Worm (Caenorhabditis elegans): ENCODE measurements around the gene bgnt-1.4.
A peak's percentile ranks its signal among the peaks of the same experiment; 100 is the strongest.
"Not testable (repeated sequence)": the region's sequence is repeated elsewhere in the genome, so short reads cannot be mapped to it uniquely, and the experiment has no call there.

bgnt-1.4 gene

DNA sequence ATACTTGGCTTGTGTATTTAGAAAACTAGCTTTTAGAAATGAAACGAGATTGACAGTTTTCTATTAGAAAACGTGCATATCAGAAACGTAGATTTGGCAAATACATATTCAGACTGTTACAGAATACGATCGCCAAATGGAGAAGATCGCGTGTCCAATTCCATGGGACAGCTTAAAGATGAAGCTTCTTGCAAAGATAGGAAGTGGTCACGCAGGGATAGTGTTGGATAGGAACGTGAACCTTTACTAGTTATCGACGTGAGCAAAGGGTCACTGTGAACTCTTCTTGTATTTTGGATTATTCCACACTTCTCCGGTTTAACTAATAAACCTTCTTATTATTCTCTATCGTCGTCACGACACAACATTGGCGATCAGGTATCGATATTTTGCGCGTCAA lies at the start of gene bgnt-1.4:
bgnt-1.4 (plus strand) TSS at position 301 of the 400 bp plus-strand sequence.
- TF ChIP-seq hlh-15 (tag; optimal IDR thresholded peaks at IDR 0.05); ref-2 (tag; optimal IDR thresholded peaks at IDR 0.05); C38D4.7 (GFP tag; optimal IDR thresholded peaks at IDR 0.05): not testable (repeated sequence)

DNA sequence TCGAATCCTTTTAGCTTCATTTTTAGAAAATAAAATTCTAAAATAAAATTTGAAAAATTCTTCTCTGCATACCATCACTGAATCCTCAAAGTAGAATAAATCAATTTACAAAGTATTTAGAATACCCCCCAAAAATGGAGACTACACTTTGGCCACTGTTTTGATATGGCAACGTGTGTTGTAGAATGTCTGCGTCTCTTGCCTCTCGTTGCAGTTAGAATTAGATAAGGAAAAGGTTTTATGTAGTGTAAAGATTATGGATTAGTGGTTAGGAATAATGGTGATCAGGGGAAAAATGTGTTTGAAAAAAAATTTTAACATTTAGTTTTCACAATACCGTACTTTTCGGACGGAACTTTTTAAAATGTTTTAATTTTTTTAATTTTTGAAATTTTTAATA lies 40.8 kb upstream of the bgnt-1.4 start, which contains the start of gene prx-6:
prx-6 (minus strand) TSS at position 129 of the 400 bp plus-strand sequence.
- TF ChIP-seq pros-1 (tag; optimal IDR thresholded peaks at IDR 0.05) (no peak), elt-2 (tag; optimal IDR thresholded peaks at IDR 0.05) (peak; percentile 66)

DNA sequence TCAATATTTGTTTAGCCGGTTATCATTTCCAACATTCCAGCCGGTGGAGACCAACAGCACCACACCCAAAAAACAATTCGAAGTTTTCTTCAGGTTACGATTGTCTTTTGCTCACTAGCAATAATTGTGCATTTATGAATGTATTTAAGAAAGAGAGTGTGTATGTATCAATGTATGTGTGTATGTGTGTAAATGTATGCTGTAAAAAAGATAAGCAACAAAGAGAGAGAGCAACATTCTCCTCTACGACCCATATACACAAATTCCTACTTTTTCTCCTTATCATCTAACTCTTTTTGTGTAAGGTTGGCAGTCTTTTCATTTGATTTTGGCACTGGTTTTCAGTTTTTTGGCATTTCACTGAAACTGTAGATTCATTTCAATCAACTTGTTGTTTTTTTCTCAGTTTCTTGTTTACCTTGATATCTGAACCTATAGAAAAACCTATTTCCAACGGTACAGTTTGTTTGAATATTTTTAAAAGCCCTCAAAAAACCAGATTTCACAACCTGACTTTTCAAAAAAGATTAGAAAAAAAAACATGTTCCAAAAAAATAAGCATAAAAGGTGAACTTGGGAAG lies 39.8 kb upstream of the bgnt-1.4 start:
- TF ChIP-seq sox-2 (GFP tag; IDR thresholded peaks at IDR 0.05): no peak
- TF ChIP-seq elt-2 (tag; optimal IDR thresholded peaks at IDR 0.05): peak; percentile 58
- no peak for TF ChIP-seq C08G9.2 (tag; optimal IDR thresholded peaks at IDR 0.05)

DNA sequence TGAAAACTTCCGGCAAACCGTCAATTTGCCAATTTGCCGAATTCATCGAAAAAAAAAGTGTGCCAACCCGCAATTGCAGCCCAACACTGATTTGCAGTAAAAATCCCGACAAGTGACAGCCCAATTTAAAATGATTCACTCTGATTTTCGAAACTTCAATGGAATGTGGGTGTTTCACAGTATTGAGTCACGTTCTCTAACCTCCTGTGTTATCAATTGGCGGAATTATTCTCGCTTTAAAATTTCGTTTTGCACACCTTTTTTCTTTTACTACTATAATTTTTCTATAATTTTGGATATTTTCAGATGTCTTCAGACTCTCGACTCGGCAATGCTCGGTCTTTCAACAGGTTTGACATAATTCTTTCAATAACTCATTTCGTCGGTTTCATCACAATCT lies 38.5 kb upstream of the bgnt-1.4 start, which contains the start of gene F39G3.5:
F39G3.5 (plus strand) TSS at position 301 of the 400 bp plus-strand sequence.
- no peak for TF ChIP-seq pat-9 (tag; optimal IDR thresholded peaks at IDR 0.05)

DNA sequence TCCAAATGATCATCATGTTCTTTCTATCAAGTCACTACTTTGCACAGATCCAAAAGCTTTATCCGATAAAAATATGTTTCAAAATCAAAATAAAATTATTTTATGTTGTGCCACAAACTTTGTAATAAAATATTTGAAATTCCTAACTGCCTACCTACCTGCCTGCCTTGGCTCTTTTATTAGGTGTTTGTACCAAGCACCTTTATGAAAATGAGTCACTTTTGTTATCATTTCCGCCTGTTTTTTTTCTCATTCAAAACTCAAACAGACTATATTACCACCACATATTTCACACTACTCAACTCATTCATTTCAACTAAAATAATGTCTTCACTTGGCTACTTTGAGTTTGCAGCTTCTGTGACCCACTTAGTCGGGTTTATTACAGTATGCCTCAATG lies 36.3 kb upstream of the bgnt-1.4 start, which contains the start of gene F39G3.4:
F39G3.4 (plus strand) TSS at position 301 of the 400 bp plus-strand sequence.
- TF ChIP-seq pros-1 (tag; optimal IDR thresholded peaks at IDR 0.05): no peak
- no peak for TF ChIP-seq ahr-1 (tag; optimal IDR thresholded peaks at IDR 0.05)
- no peak for TF ChIP-seq gmeb-2 (tag; optimal IDR thresholded peaks at IDR 0.05)
- no peak for TF ChIP-seq ceh-30 (tag; optimal IDR thresholded peaks at IDR 0.05)
- no peak for TF ChIP-seq rnt-1 (tag; optimal IDR thresholded peaks at IDR 0.05)

DNA sequence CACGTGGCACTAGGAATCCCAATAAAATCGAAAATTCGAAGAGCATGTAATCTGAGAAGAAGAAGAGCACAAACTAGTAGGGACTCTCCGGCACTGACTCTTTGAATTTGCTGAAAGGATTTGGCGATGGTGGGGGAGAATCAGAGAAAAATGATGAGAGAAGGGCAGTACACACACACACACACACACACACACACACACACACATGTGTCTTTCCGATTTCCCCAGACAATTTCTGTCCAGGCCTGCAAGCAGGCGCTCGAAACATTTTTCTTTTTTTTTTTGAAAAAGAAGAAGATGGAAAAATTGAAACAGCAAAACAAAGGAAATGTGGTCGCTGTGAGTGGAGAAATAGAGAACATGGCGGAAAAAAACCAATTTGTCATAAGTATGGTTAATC lies 30.7 kb upstream of the bgnt-1.4 start, which contains the start of gene tig-2:
tig-2 (minus strand) TSS at position 87 of the 400 bp plus-strand sequence.
- TF ChIP-seq ceh-48 (tag; optimal IDR thresholded peaks at IDR 0.05) (no peak), hlh-30 (tag; optimal IDR thresholded peaks at IDR 0.05; ENCODE audit: insufficient read depth) (no peak), ceh-9 (tag; optimal IDR thresholded peaks at IDR 0.05) (no peak), tbx-2 (tag; optimal IDR thresholded peaks at IDR 0.05) (peak; percentile 8), ceh-18 (tag; optimal IDR thresholded peaks at IDR 0.05) (peak; percentile 48), nfya-1 (tag; optimal IDR thresholded peaks at IDR 0.05) (peak; percentile 23)

DNA sequence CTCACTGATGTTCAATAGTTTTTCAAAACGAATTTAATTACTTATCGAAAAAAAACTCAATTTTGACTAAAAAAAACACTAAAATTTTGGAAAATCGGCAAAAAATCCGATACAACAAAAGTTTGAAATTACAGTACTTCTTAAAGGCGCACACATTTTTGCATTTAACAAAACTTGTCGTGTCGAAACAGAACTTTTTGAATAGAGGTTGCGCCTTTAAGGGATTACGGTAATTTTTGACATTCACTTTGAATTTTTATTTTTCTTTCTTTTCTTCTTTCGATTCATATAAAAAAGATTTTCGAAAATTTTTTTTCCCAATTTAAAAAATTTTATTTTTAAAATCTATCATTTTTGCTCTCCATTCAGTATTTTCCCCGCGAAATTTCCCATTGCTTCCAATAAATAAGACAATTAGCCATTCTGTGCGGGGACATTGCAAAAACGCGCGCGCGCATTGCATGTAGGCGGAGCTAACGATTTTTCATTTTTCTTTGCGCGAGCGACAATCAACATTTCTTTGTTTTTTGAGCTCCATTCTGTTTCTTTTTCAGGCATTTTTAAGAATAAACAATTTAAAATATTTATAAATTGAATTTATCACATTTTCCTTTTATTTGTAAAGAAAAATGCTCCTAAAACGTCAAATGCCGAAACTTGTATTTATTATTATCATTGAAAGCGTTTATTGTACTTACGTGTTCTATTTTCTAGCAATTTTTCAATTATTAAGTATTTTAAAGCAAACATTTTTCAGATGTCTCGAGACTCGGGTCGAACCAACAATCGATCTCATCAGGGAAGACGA lies 29.4 kb upstream of the bgnt-1.4 start, which contains the start of gene F39G3.3:
F39G3.3 (plus strand) TSS at position 758 of the 808 bp plus-strand sequence.
- peak; percentile 88 for TF ChIP-seq ceh-48 (tag; optimal IDR thresholded peaks at IDR 0.05)
- TF ChIP-seq tbx-2 (tag; optimal IDR thresholded peaks at IDR 0.05): peak; percentile 89
- no peak for TF ChIP-seq dve-1 (tag; optimal IDR thresholded peaks at IDR 0.05)
- peak; percentile 54 for TF ChIP-seq tbx-7 (tag; optimal IDR thresholded peaks at IDR 0.05)
- peak; percentile 82 for TF ChIP-seq rnt-1 (tag; optimal IDR thresholded peaks at IDR 0.05)
- no peak for TF ChIP-seq pros-1 (tag; optimal IDR thresholded peaks at IDR 0.05)
- peak; percentile 82 for TF ChIP-seq sox-2 (GFP tag; IDR thresholded peaks at IDR 0.05)
- TF ChIP-seq ztf-16 (tag; optimal IDR thresholded peaks at IDR 0.05): peak; percentile 74
- TF ChIP-seq hlh-8 (tag; optimal IDR thresholded peaks at IDR 0.05): peak; percentile 89
- peak; percentile 77 for TF ChIP-seq syd-9 (tag; optimal IDR thresholded peaks at IDR 0.05)
- TF ChIP-seq pat-9 (tag; optimal IDR thresholded peaks at IDR 0.05): peak; percentile 55
- peak; percentile 58 for TF ChIP-seq ceh-18 (tag; optimal IDR thresholded peaks at IDR 0.05)
- TF ChIP-seq ceh-30 (tag; optimal IDR thresholded peaks at IDR 0.05): peak; percentile 26
- no peak for TF ChIP-seq hlh-30 (tag; optimal IDR thresholded peaks at IDR 0.05; ENCODE audit: insufficient read depth)
- peak; percentile 83 for TF ChIP-seq C38D4.7 (GFP tag; optimal IDR thresholded peaks at IDR 0.05)
- TF ChIP-seq fax-1 (tag; optimal IDR thresholded peaks at IDR 0.05): peak; percentile 92
- peak; percentile 88 for TF ChIP-seq sox-4 (tag; optimal IDR thresholded peaks at IDR 0.05)
- TF ChIP-seq eyg-1 (tag; optimal IDR thresholded peaks at IDR 0.05): peak; percentile 75
- TF ChIP-seq gmeb-2 (tag; optimal IDR thresholded peaks at IDR 0.05): peak; percentile 86
- TF ChIP-seq unc-55 (GFP tag; optimal IDR thresholded peaks at IDR 0.05): no peak
- no peak for TF ChIP-seq ceh-9 (tag; optimal IDR thresholded peaks at IDR 0.05)
- TF ChIP-seq ama-1 (optimal IDR thresholded peaks at IDR 0.05): no peak
- TF ChIP-seq mec-3 (tag; optimal IDR thresholded peaks at IDR 0.05; ENCODE audit: borderline replicate concordance): no peak
- no peak; the same call in 1 of the 2 replicates for TF ChIP-seq unc-3 (GFP tag; conservative IDR thresholded peaks at IDR 0.05)
- peak; percentile 87 for TF ChIP-seq unc-3 (tag; optimal IDR thresholded peaks at IDR 0.05)
- peak; percentile 78 for TF ChIP-seq ahr-1 (tag; optimal IDR thresholded peaks at IDR 0.05)
- TF ChIP-seq pag-3 (tag; optimal IDR thresholded peaks at IDR 0.05; ENCODE audit: borderline replicate concordance): peak; percentile 2
- TF ChIP-seq Y22D7AL.16 (tag; optimal IDR thresholded peaks at IDR 0.05): peak; percentile 54
- TF ChIP-seq lin-11 (tag; optimal IDR thresholded peaks at IDR 0.05): peak; percentile 78

Measured in whole organism, late embryonic.